Worm (Caenorhabditis elegans): ENCODE data around the gene T27A8.3.
"Not testable (repeated sequence)": the region's sequence is repeated elsewhere in the genome, so short reads cannot be mapped to it uniquely, and the experiment has no call there.

T27A8.3 gene

DNA sequence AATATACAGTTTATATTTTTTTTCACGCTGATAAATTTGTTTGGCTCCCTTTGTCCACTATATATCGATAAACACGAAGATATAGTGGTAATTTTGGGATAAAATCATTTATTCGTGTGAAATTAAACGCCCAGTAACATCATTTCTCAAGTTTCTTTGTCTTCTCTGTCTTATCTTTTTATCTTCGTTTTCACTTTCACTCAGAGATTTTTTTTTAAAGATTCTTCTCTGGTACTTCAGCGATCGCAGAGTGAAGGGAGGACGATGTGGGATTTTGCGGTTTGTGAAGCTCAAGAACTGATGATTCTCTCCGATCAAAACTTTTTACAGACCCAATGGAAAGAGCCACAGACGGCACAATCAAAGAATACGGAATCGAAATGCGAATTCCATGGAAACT, at the start of gene T27A8.3:
Gene T27A8.3, plus strand, starts transcription at position 301 of the 400 bp plus-strand sequence.
- TF ChIP-seq W03F9.2, dao-5, him-1 (tag; optimal IDR thresholded peaks at IDR 0.05): not testable (repeated sequence)

DNA sequence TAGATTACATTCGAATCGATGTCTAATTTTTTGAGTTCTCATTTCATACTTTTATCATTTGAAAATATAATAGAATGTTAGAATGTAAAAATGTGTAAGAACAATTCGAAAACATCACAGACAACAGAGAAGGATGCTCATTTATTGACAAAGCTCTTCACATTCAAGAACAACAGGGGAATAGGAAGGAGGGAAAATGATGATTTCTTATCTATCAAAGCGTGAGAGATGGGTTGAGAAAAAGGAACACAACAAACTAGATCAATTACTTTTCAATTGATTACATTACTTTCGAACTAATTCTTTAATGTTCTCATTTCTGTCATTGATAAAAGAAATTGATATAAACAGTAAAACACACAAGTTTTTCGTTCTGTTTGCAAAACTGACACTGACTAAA, 45.7 kb upstream of the T27A8.3 start, which contains the start of the genes VB0395L.1 and nhx-1:
Gene VB0395L.1, minus strand, starts transcription at position 186 of the 400 bp plus-strand sequence.
Gene nhx-1, plus strand, starts transcription at position 326 of the 400 bp plus-strand sequence.
- TF ChIP-seq him-1 (tag; optimal IDR thresholded peaks at IDR 0.05) (no peak), W03F9.2 (tag; optimal IDR thresholded peaks at IDR 0.05) (no peak), dao-5 (tag; optimal IDR thresholded peaks at IDR 0.05) (no peak)

ce11 chrX:16024558-16024957, 37.9 kb upstream of the T27A8.3 start:
- TF ChIP-seq W03F9.2 (tag; optimal IDR thresholded peaks at IDR 0.05) (no peak), him-1 (tag; optimal IDR thresholded peaks at IDR 0.05) (peak; percentile 50), dao-5 (tag; optimal IDR thresholded peaks at IDR 0.05) (no peak)

ce11 chrX:16028980-16029379, 33.5 kb upstream of the T27A8.3 start:
- no peak for TF ChIP-seq dao-5 (tag; optimal IDR thresholded peaks at IDR 0.05)
- no peak for TF ChIP-seq W03F9.2 (tag; optimal IDR thresholded peaks at IDR 0.05)
- no peak for TF ChIP-seq him-1 (tag; optimal IDR thresholded peaks at IDR 0.05)

- TF ChIP-seq him-1 (tag; optimal IDR thresholded peaks at IDR 0.05) = no peak
Measured at ce11 chrX:16030506-16030905, 32.0 kb upstream of the T27A8.3 start, which contains the start of gene mboa-1. Gene mboa-1 (plus strand): TSS chrX:16030806.

DNA sequence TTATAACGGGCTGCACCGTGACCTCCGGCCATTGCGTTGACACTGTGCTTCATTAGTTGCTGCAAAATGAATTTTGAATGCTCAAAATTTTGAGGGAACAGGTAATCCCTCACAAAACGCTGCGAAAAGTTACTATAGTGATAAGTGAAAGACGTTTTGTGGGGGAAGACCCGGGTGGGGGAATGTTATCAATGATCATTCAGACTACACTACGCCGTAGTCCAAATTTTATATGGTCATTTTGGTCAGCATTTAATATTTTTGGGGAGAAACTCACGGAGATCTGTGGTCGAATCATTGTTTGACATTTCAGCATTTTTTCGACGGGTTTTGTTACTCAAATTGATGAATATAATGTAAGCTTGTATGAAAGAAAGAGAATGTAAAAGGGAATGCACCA, 23.3 kb upstream of the T27A8.3 start:
- no peak for TF ChIP-seq him-1 (tag; optimal IDR thresholded peaks at IDR 0.05)
- TF ChIP-seq W03F9.2 (tag; optimal IDR thresholded peaks at IDR 0.05) = no peak
- no peak for TF ChIP-seq dao-5 (tag; optimal IDR thresholded peaks at IDR 0.05)

- TF ChIP-seq dao-5 (tag; optimal IDR thresholded peaks at IDR 0.05) (no peak), him-1 (tag; optimal IDR thresholded peaks at IDR 0.05) (no peak), W03F9.2 (tag; optimal IDR thresholded peaks at IDR 0.05) (no peak)
Measured at ce11 chrX:16040207-16040716, 22.2 kb upstream of the T27A8.3 start, which contains the start of gene B0395.3. Gene B0395.3 (minus strand): TSS chrX:16040257.

DNA sequence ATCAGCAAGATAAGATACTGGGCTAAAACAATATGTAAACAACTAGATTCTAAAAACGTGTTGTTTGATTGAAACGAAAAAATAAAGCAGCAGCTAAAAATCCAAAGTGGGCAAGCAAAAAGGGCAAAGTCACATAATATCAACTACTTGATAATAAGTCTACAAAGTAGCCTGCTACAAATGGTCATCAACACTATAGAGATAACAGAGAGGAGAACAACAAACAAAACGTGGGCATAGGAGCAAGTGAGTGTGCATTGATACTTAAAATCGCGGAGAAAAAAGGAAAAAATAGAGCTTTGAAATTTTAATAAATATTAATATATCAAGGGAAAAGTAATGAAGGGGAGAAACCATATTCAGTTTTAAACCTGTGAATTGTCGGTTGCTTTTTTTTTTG, 20.7 kb upstream of the T27A8.3 start:
- no peak for TF ChIP-seq dao-5 (tag; optimal IDR thresholded peaks at IDR 0.05)
- TF ChIP-seq him-1 (tag; optimal IDR thresholded peaks at IDR 0.05) = no peak
- TF ChIP-seq W03F9.2 (tag; optimal IDR thresholded peaks at IDR 0.05) = no peak

DNA sequence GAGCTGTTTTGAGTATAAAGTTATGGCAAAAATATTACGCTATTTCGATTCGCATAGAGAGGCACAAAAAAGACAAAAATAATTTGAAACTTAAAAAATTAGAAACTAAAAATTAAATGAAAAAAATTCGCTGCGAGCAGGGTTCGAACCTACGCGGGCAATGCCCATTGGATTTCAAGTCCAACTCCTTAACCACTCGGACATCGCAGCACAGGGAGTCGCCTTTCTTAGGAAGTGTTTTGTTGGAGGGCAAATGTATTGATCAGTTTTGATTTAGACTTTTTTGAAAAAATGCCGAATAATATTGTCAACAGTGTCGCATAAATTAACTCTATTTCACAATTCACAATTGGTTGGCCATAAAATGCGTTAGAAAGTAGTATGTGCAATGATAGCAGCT, 20.0 kb upstream of the T27A8.3 start:
- TF ChIP-seq dao-5 (tag; optimal IDR thresholded peaks at IDR 0.05) (no peak), W03F9.2 (tag; optimal IDR thresholded peaks at IDR 0.05) (no peak), him-1 (tag; optimal IDR thresholded peaks at IDR 0.05) (no peak)

- TF ChIP-seq him-1 (tag; optimal IDR thresholded peaks at IDR 0.05) (no peak), dao-5 (tag; optimal IDR thresholded peaks at IDR 0.05) (no peak), W03F9.2 (tag; optimal IDR thresholded peaks at IDR 0.05) (no peak)
Measured at ce11 chrX:16044325-16044724, 18.2 kb upstream of the T27A8.3 start.

DNA sequence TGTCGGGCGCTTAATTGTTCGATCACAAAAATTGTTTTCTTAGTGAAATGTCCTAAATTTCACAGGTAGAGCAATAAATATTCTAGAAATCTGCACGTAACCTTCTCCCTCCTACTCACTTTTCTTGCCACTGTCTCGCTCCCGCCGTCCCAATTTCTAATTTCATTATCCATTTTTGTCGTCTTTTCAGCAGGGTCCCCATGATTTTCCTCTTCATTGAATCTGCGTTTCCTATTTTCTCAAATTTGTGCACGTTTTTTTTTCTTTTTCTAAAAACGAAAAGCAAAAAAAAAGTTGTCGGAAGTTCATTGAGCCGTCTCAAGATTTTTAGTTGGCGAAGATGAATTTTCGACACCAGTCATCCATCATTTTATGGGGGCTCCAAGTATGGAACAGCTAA, 16.1 kb upstream of the T27A8.3 start:
- no peak for TF ChIP-seq him-1 (tag; optimal IDR thresholded peaks at IDR 0.05)
- TF ChIP-seq dao-5 (tag; optimal IDR thresholded peaks at IDR 0.05) = no peak
- TF ChIP-seq W03F9.2 (tag; optimal IDR thresholded peaks at IDR 0.05) = no peak

DNA sequence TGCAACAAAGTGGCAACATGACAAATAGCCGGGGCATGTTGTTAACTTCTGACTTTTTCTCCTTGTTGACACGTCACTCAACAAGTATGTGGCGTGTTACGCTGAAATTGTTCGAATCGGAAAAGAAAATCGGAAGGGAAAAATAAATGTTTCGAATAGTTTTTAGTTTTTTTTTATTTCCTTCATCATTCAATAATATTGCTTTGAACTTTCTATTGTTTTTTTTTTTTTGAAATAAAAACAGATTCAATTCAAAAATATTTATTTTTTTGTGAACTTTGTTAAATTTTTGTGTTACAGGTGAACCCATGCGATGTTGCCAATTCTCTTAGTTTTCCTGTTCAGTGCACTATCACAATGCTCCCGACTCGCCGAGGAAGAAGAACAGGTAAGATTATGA, 12.9 kb upstream of the T27A8.3 start, which contains the start of gene cpd-2:
Gene cpd-2, plus strand, starts transcription at position 301 of the 400 bp plus-strand sequence.
- TF ChIP-seq dao-5 (tag; optimal IDR thresholded peaks at IDR 0.05) = no peak
- TF ChIP-seq W03F9.2 (tag; optimal IDR thresholded peaks at IDR 0.05) = no peak
- TF ChIP-seq him-1 (tag; optimal IDR thresholded peaks at IDR 0.05) = no peak

ce11 chrX:16055245-16055644, 7.2 kb upstream of the T27A8.3 start, which contains the start of gene T27A8.7:
Gene T27A8.7 (plus strand): TSS chrX:16055545.
- TF ChIP-seq him-1 (tag; optimal IDR thresholded peaks at IDR 0.05) (no peak), W03F9.2 (tag; optimal IDR thresholded peaks at IDR 0.05) (no peak), dao-5 (tag; optimal IDR thresholded peaks at IDR 0.05) (no peak)

ce11 chrX:16056404-16056803, 6.1 kb upstream of the T27A8.3 start:
- TF ChIP-seq W03F9.2 (tag; optimal IDR thresholded peaks at IDR 0.05) (peak; percentile 98), dao-5 (tag; optimal IDR thresholded peaks at IDR 0.05) (peak; percentile 64), him-1 (tag; optimal IDR thresholded peaks at IDR 0.05) (peak; percentile 99)

- no peak for TF ChIP-seq dao-5 (tag; optimal IDR thresholded peaks at IDR 0.05)
- TF ChIP-seq W03F9.2 (tag; optimal IDR thresholded peaks at IDR 0.05) = no peak
- no peak for TF ChIP-seq him-1 (tag; optimal IDR thresholded peaks at IDR 0.05)
Measured at ce11 chrX:16058845-16059244, 3.6 kb upstream of the T27A8.3 start, which contains the start of gene T27A8.2. Gene T27A8.2 (minus strand): TSS chrX:16058945.
